Fruit fly (Drosophila melanogaster): ENCODE data around the gene CG43232.
A peak's percentile ranks its signal among the peaks of the same experiment; 100 is the strongest.

dm6 chr2L:6919203-6919849 is 12.6 kb upstream of the CG43232 start:
- TF ChIP-seq CG4360 (GFP tag; IDR thresholded peaks at IDR 0.05), result no peak
- TF ChIP-seq CG12071 (GFP tag; optimal IDR thresholded peaks at IDR 0.05), result no peak
- TF ChIP-seq hth (optimal IDR thresholded peaks at IDR 0.05), result no peak
- TF ChIP-seq CG12104 (GFP tag; optimal IDR thresholded peaks at IDR 0.05), result no peak
- no peak for TF ChIP-seq CG12744 (GFP tag; optimal IDR thresholded peaks at IDR 0.05)
- TF ChIP-seq HmgZ (tag; optimal IDR thresholded peaks at IDR 0.05), result no peak
- TF ChIP-seq sob (GFP tag; IDR thresholded peaks at IDR 0.05), result no peak
- TF ChIP-seq Dll (GFP tag; IDR thresholded peaks at IDR 0.05; ENCODE audit: partially characterized antibody), result no peak
- TF ChIP-seq CG17912 (GFP tag; optimal IDR thresholded peaks at IDR 0.05), result no peak
- TF ChIP-seq CG9437 (GFP tag; optimal IDR thresholded peaks at IDR 0.05), result peak; percentile 18
- no peak for TF ChIP-seq Lpt (GFP tag; optimal IDR thresholded peaks at IDR 0.05)
- TF ChIP-seq Adf1 (GFP tag; IDR thresholded peaks at IDR 0.05), result no peak
